Fruit fly (Drosophila melanogaster): Measurements from ENCODE around the gene Mob2.

dm6 chr3L:11509294-11509911 is 52.6 kb downstream of the Mob2 start, which contains the start of the genes Sgs8 and Sgs7:
- TF ChIP-seq D (optimal IDR thresholded peaks at IDR 0.05): no peak
- TF ChIP-seq D (GFP tag; optimal IDR thresholded peaks at IDR 0.05): no peak
- TF ChIP-seq CG5180 (GFP tag; optimal IDR thresholded peaks at IDR 0.05): no peak
- no peak for TF ChIP-seq Awh (GFP tag; IDR thresholded peaks at IDR 0.05)
- no peak for TF ChIP-seq CG8290 (GFP tag; optimal IDR thresholded peaks at IDR 0.05)
- TF ChIP-seq CG8290 (tag; optimal IDR thresholded peaks at IDR 0.05): no peak
- no peak for TF ChIP-seq oc (tag; optimal IDR thresholded peaks at IDR 0.05)
- no peak for TF ChIP-seq CG14965 (GFP tag; optimal IDR thresholded peaks at IDR 0.05; ENCODE audit: borderline replicate concordance)
- TF ChIP-seq CG3726 (GFP tag; IDR thresholded peaks at IDR 0.05): no peak
- TF ChIP-seq Stat92E (GFP tag; optimal IDR thresholded peaks at IDR 0.05): no peak
- no peak for TF ChIP-seq ranshi (GFP tag; IDR thresholded peaks at IDR 0.05)

Measured in whole organism, embryonic.